Fruit fly (Drosophila melanogaster) whole organism, embryonic: ENCODE measurements around the gene Rip11.

Source experiments
- Ada2b ChIP-seq: fragments of 200-800 bp; sonication (Bioruptor generic); IDR thresholded peaks from 2 replicates; pipeline ENCODE4 v1.3.6; 2022; ENCODE audit warnings: missing biosample characterization, missing genetic modification characterization
- BEAF-32 ChIP-seq: fragments of 200-800 bp; sonication (Bioruptor generic); optimal IDR thresholded peaks from 3 replicates; lab custom pipeline; 2017; ENCODE audit warnings: missing biosample characterization, missing genetic modification characterization, mild to moderate bottlenecking, moderate library complexity, missing genetic modification reagents
- CG10267 ChIP-seq: fragments of 200-800 bp; sonication (Bioruptor generic); optimal IDR thresholded peaks from 2 replicates; lab custom pipeline; 2018; ENCODE audit warnings: missing biosample characterization, mild to moderate bottlenecking, missing genetic modification characterization, moderate library complexity
- CG10979 ChIP-seq: fragments of 200-800 bp; sonication (Bioruptor generic); optimal IDR thresholded peaks from 2 replicates; lab custom pipeline; 2018; ENCODE audit warnings: missing biosample characterization, mild to moderate bottlenecking, missing genetic modification characterization, moderate library complexity
- CG11085 ChIP-seq: fragments of 200-800 bp; sonication (Bioruptor generic); IDR thresholded peaks from 2 replicates; pipeline ENCODE4 v1.3.6; 2022; ENCODE audit warnings: missing biosample characterization, missing genetic modification characterization
- CG14710 ChIP-seq: fragments of 200-800 bp; sonication (Bioruptor generic); optimal IDR thresholded peaks from 3 replicates; lab custom pipeline; 2019; ENCODE audit warnings: missing biosample characterization, mild to moderate bottlenecking, missing genetic modification characterization, moderate library complexity
- CG15696 ChIP-seq: fragments of 200-800 bp; sonication (Bioruptor generic); optimal IDR thresholded peaks from 2 replicates; lab custom pipeline; 2019; ENCODE audit warnings: missing biosample characterization, mild to moderate bottlenecking, missing genetic modification characterization, moderate library complexity
- CG1603 ChIP-seq: fragments of 200-800 bp; sonication (Bioruptor generic); optimal IDR thresholded peaks from 2 replicates; lab custom pipeline; 2019; ENCODE audit warnings: missing biosample characterization, mild to moderate bottlenecking, missing genetic modification characterization, moderate library complexity
- CG17361 ChIP-seq: fragments of 200-800 bp; sonication (Bioruptor generic); IDR thresholded peaks from 3 replicates; pipeline ENCODE4 v1.3.6; 2022; ENCODE audit warnings: missing biosample characterization, missing genetic modification characterization
- CG17912 ChIP-seq: fragments of 200-800 bp; sonication (Bioruptor generic); optimal IDR thresholded peaks from 2 replicates; lab custom pipeline; 2018; ENCODE audit warnings: missing biosample characterization, mild to moderate bottlenecking, missing genetic modification characterization
- CG1832 ChIP-seq: fragments of 200-800 bp; sonication (Bioruptor generic); optimal IDR thresholded peaks from 2 replicates; lab custom pipeline; 2017; ENCODE audit warnings: missing biosample characterization, mild to moderate bottlenecking, missing genetic modification characterization, inconsistent platforms
- CG2202 ChIP-seq: fragments of 200-800 bp; sonication (Bioruptor generic); optimal IDR thresholded peaks from 2 replicates; lab custom pipeline; 2018; ENCODE audit warnings: missing biosample characterization, mild to moderate bottlenecking, missing genetic modification characterization
- CG2712 ChIP-seq: fragments of 200-800 bp; optimal IDR thresholded peaks from 3 replicates; lab custom pipeline; 2019; ENCODE audit warnings: missing biosample characterization, mild to moderate bottlenecking, missing genetic modification characterization, moderate library complexity
- CG3281 ChIP-seq: fragments of 200-800 bp; sonication (Bioruptor generic); optimal IDR thresholded peaks from 3 replicates; lab custom pipeline; 2017; ENCODE audit warnings: missing biosample characterization, mild to moderate bottlenecking, missing genetic modification characterization
- CG7786 ChIP-seq: fragments of 200-800 bp; sonication (Bioruptor generic); optimal IDR thresholded peaks from 2 replicates; lab custom pipeline; 2016; ENCODE audit warnings: missing biosample characterization, missing genetic modification characterization
- CG8089 ChIP-seq: fragments of 200-800 bp; sonication (Bioruptor generic); optimal IDR thresholded peaks from 3 replicates; lab custom pipeline; 2016; ENCODE audit warnings: missing biosample characterization, missing genetic modification characterization
- CG8478 ChIP-seq: fragments of >200 bp; optimal IDR thresholded peaks from 2 replicates; lab custom pipeline; 2018
- CG8944 ChIP-seq: fragments of 200-800 bp; sonication (Bioruptor generic); optimal IDR thresholded peaks from 3 replicates; lab custom pipeline; 2016; ENCODE audit warnings: missing biosample characterization, missing genetic modification characterization
- CG9797 ChIP-seq: fragments of 200-800 bp; sonication (Bioruptor generic); optimal IDR thresholded peaks from 3 replicates; lab custom pipeline; 2018; ENCODE audit warnings: missing biosample characterization, mild to moderate bottlenecking, missing genetic modification characterization
- CG9876 ChIP-seq: fragments of 200-800 bp; sonication (Bioruptor generic); optimal IDR thresholded peaks from 2 replicates; lab custom pipeline; 2016; ENCODE audit warnings: missing biosample characterization, missing genetic modification characterization
- CTCF ChIP-seq: fragments of 200-800 bp; sonication (Bioruptor generic); optimal IDR thresholded peaks from 2 replicates; lab custom pipeline; 2017; ENCODE audit warnings: missing biosample characterization, mild to moderate bottlenecking, missing genetic modification characterization, moderate library complexity
- Dip2 ChIP-seq: fragments of 200-800 bp; sonication (Bioruptor generic); IDR thresholded peaks from 2 replicates; pipeline ENCODE4 v1.3.6; 2022; ENCODE audit warnings: missing biosample characterization, missing genetic modification characterization
- Dip3 ChIP-seq: fragments of 200-800 bp; sonication (Bioruptor generic); optimal IDR thresholded peaks from 3 replicates; lab custom pipeline; 2016; ENCODE audit warnings: missing biosample characterization, missing genetic modification characterization
- Ets65A ChIP-seq: fragments of 200-800 bp; sonication (Bioruptor generic); peaks from one replicate; lab custom pipeline; 2016; ENCODE audit warnings: missing biosample characterization, missing genetic modification characterization
- Ets97D ChIP-seq: fragments of 200-800 bp; sonication (Bioruptor generic); optimal IDR thresholded peaks from 3 replicates; lab custom pipeline; 2016; ENCODE audit warnings: missing biosample characterization, missing genetic modification characterization
- Gug ChIP-seq: fragments of 200-800 bp; sonication (Bioruptor generic); IDR thresholded peaks from 4 replicates; pipeline ENCODE4 v1.3.6; 2022; ENCODE audit warnings: missing biosample characterization, missing genetic modification characterization
- Med ChIP-seq: fragments of 200-800 bp; sonication (Bioruptor generic); peaks from one replicate; lab custom pipeline; 2016; ENCODE audit warnings: missing biosample characterization, missing genetic modification characterization, mild to moderate bottlenecking, inconsistent platforms, moderate library complexity
- Side ChIP-seq: fragments of 200-800 bp; sonication (Bioruptor generic); optimal IDR thresholded peaks from 2 replicates; lab custom pipeline; 2016; ENCODE audit warnings: missing biosample characterization, missing genetic modification characterization
- Sry-δ ChIP-seq: fragments of 200-800 bp; sonication (Bioruptor generic); optimal IDR thresholded peaks from 2 replicates; lab custom pipeline; 2016; ENCODE audit warnings: missing biosample characterization, missing genetic modification characterization
- TFAM ChIP-seq: fragments of 200-800 bp; sonication (Bioruptor generic); optimal IDR thresholded peaks from 2 replicates; lab custom pipeline; 2017; ENCODE audit warnings: missing biosample characterization, missing genetic modification characterization, inconsistent platforms
- abd-A ChIP-seq: fragments of 200-800 bp; sonication (Bioruptor generic); optimal IDR thresholded peaks from 3 replicates; lab custom pipeline; 2019; ENCODE audit warnings: missing biosample characterization, mild to moderate bottlenecking, missing genetic modification characterization, moderate library complexity
- cg ChIP-seq: fragments of 200-800 bp; sonication (Bioruptor generic); optimal IDR thresholded peaks from 3 replicates; lab custom pipeline; 2019; ENCODE audit warnings: missing biosample characterization, mild to moderate bottlenecking, missing genetic modification characterization, moderate library complexity
- ci ChIP-seq: fragments of 200-800 bp; sonication (Bioruptor generic); IDR thresholded peaks from 3 replicates; pipeline ENCODE4 v1.3.6; 2022; ENCODE audit warnings: missing biosample characterization, missing genetic modification characterization
- dan ChIP-seq: fragments of 200-800 bp; sonication (Bioruptor generic); IDR thresholded peaks from 2 replicates; pipeline ENCODE4 v1.3.6; 2022; ENCODE audit warnings: missing biosample characterization, missing genetic modification characterization
- gcm ChIP-seq: fragments of 200-800 bp; sonication (Bioruptor generic); optimal IDR thresholded peaks from 2 replicates; lab custom pipeline; 2019; ENCODE audit warnings: missing biosample characterization, mild to moderate bottlenecking, missing genetic modification characterization, moderate library complexity
- gfzf ChIP-seq: fragments of 200-800 bp; sonication (Bioruptor generic); optimal IDR thresholded peaks from 2 replicates; lab custom pipeline; 2016; ENCODE audit warnings: missing biosample characterization, mild to moderate bottlenecking, missing genetic modification characterization, moderate library complexity
- gro ChIP-seq: fragments of 200-800 bp; sonication (Bioruptor generic); optimal IDR thresholded peaks from 2 replicates; lab custom pipeline; 2016; ENCODE audit warnings: missing biosample characterization, missing genetic modification characterization
- hkb ChIP-seq, 2 experiments: fragments of 200-800 bp in 1 of 2; fragments of >200 bp in 1 of 2; sonication (Bioruptor generic) in 1 of 2; IDR thresholded peaks in 1 of 2; optimal IDR thresholded peaks in 1 of 2; 2 replicates each; pipeline versions ENCODE4 v1.3.6 to Lab custom; 2017 to 2022; ENCODE audit warnings: missing biosample characterization in 1 of 2, missing genetic modification characterization in 1 of 2
- insv ChIP-seq, 2 experiments: fragments of 200-800 bp; sonication (Bioruptor generic); optimal IDR thresholded peaks; 3 replicates each; lab custom pipeline; 2016 to 2018; ENCODE audit warnings: missing biosample characterization in 2 of 2, missing genetic modification characterization in 2 of 2
- nmo ChIP-seq: fragments of 200-800 bp; sonication (Bioruptor generic); optimal IDR thresholded peaks from 2 replicates; lab custom pipeline; 2018; ENCODE audit warnings: missing biosample characterization, mild to moderate bottlenecking, missing genetic modification characterization, moderate library complexity
- phol ChIP-seq: fragments of 200-800 bp; sonication (Bioruptor generic); optimal IDR thresholded peaks from 3 replicates; lab custom pipeline; 2018; ENCODE audit warnings: missing biosample characterization, mild to moderate bottlenecking, missing genetic modification characterization, moderate library complexity
- pita ChIP-seq: fragments of 200-800 bp; sonication (Bioruptor generic); optimal IDR thresholded peaks from 2 replicates; lab custom pipeline; 2017; ENCODE audit warnings: missing biosample characterization, mild to moderate bottlenecking, missing genetic modification characterization
- trem ChIP-seq: fragments of 200-800 bp; optimal IDR thresholded peaks from 3 replicates; lab custom pipeline; 2019; ENCODE audit warnings: missing biosample characterization, mild to moderate bottlenecking, missing genetic modification characterization, moderate library complexity
- twi ChIP-seq: fragments of 200-800 bp; optimal IDR thresholded peaks from 2 replicates; lab custom pipeline; 2019; ENCODE audit warnings: missing biosample characterization, mild to moderate bottlenecking, missing genetic modification characterization, moderate library complexity
- yki ChIP-seq: fragments of >200 bp; optimal IDR thresholded peaks from 3 replicates; lab custom pipeline; 2018

The Rip11 gene

dm6 chrX:18627002-18627401 lies 20.4 kb downstream of the Rip11 start (continued):
- TF ChIP-seq dan (GFP tag; lab: Robert Waterston, UW) = no peak
- TF ChIP-seq TFAM (GFP tag; lab: Kevin White, UChicago) = no peak
- no peak for TF ChIP-seq Ada2b (GFP tag; lab: Robert Waterston, UW)
- peak; percentile 56 for TF ChIP-seq twi (tag; lab: Kevin White, UChicago)
- peak; percentile 66 for TF ChIP-seq cg (GFP tag; lab: Kevin White, UChicago)
- TF ChIP-seq Gug (GFP tag; lab: Robert Waterston, UW) = no peak
- TF ChIP-seq, all 482 proteins: peak for 5

dm6 chrX:18621649-18622346 lies 25.6 kb downstream of the Rip11 start:
- TF ChIP-seq hkb (optimal IDR thresholded peaks at IDR 0.05; lab: Kevin White, UChicago) (peak; percentile 65), hkb (GFP tag; IDR thresholded peaks at IDR 0.05; lab: Robert Waterston, UW) (no peak), CG3281 (GFP tag; lab: Kevin White, UChicago) (no peak), Dip2 (GFP tag; lab: Robert Waterston, UW) (peak; percentile 92), gcm (GFP tag; lab: Kevin White, UChicago) (no peak), CG14710 (tag; lab: Kevin White, UChicago) (peak; percentile 18), CTCF (peak; percentile 93), ci (GFP tag; lab: Robert Waterston, UW) (0 out of 3 replicates have a peak, but pooled peaks have one; percentile 42), yki (lab: Kevin White, UChicago) (peak; percentile 4), Ets97D (GFP tag; lab: Kevin White, UChicago) (peak; percentile 72), gfzf (GFP tag; lab: Kevin White, UChicago) (peak; percentile 24), BEAF-32 (GFP tag; lab: Kevin White, UChicago) (peak; percentile 25), CG17912 (GFP tag; lab: Kevin White, UChicago) (no peak), Side (GFP tag; lab: Kevin White, UChicago) (no peak), phol (tag; lab: Kevin White, UChicago) (peak; percentile 5), trem (tag; lab: Kevin White, UChicago) (peak; percentile 13), CG8478 (lab: Kevin White, UChicago) (peak; percentile 40), CG7786 (GFP tag; lab: Kevin White, UChicago) (no peak), gro (GFP tag; lab: Kevin White, UChicago) (no peak), CG2202 (tag; lab: Kevin White, UChicago) (no peak), CG1832 (no peak), CG10267 (tag; lab: Kevin White, UChicago) (peak; percentile 21), CG8089 (GFP tag; lab: Kevin White, UChicago) (no peak), CG9797 (GFP tag; lab: Kevin White, UChicago) (no peak), CG9876 (GFP tag; lab: Kevin White, UChicago) (no peak), insv (GFP tag; optimal IDR thresholded peaks at IDR 0.05; lab: Kevin White, UChicago) (peak in 1 of 2 experiments; percentile 74), abd-A (tag; lab: Kevin White, UChicago) (no peak), CG17361 (GFP tag; lab: Robert Waterston, UW) (peak; percentile 43; the same call in 2 of the 3 replicates), Dip3 (GFP tag; lab: Kevin White, UChicago) (no peak), CG8944 (no peak), Ets65A (GFP tag; lab: Kevin White, UChicago) (peak; percentile 68), CG15696 (tag; lab: Kevin White, UChicago) (peak; percentile 23), pita (GFP tag; lab: Kevin White, UChicago) (peak; percentile 63), nmo (GFP tag; lab: Kevin White, UChicago) (peak; percentile 33), Med (GFP tag; lab: Kevin White, UChicago) (peak; percentile 63), CG10979 (tag; lab: Kevin White, UChicago) (peak; percentile 45), CG11085 (GFP tag; lab: Robert Waterston, UW) (no peak), CG2712 (no peak), CG1603 (no peak), Sry-δ (GFP tag; lab: Kevin White, UChicago) (peak; percentile 21)
